Fruit fly (Drosophila melanogaster) whole organism, embryonic: Measurements from ENCODE around the gene Tim8.

ENCODE experiments used
- CG7928 ChIP-seq: fragments of 200-800 bp; sonication (Bioruptor generic); optimal IDR thresholded peaks from 2 replicates; lab custom pipeline; 2017; ENCODE audit warnings: missing biosample characterization, mild to moderate bottlenecking, missing genetic modification characterization
- YL-1 ChIP-seq: fragments of 200-800 bp; sonication (Bioruptor generic); optimal IDR thresholded peaks from 3 replicates; lab custom pipeline; 2017; ENCODE audit warnings: missing biosample characterization, mild to moderate bottlenecking, missing genetic modification characterization
- ap ChIP-seq: fragments of 200-800 bp; sonication (Bioruptor generic); IDR thresholded peaks from 2 replicates; pipeline ENCODE4 v1.3.6; 2022; ENCODE audit warnings: missing biosample characterization, missing genetic modification characterization

dm6 chrX:11348829-11349228 is 19.4 kb upstream of the Tim8 start, which contains the start of gene CG1738:
- TF ChIP-seq ap = no peak
- TF ChIP-seq CG7928 = no peak
- no peak for TF ChIP-seq YL-1
